Worm (Caenorhabditis elegans) whole organism, young adult: ENCODE results near the gene lgc-52.

Experiments
- B0019.2 ChIP-seq: fragments of 200-800 bp; sonication (Bioruptor generic); conservative IDR thresholded peaks from 2 replicates; pipeline ENCODE4 v1.3.6; 2022; ENCODE audit warnings: missing genetic modification reagents, missing genetic modification characterization, missing compliant biosample characterization
- B0261.1 ChIP-seq: sonication (generic microtip); optimal IDR thresholded peaks from 2 replicates; lab custom pipeline; 2016; ENCODE audit warnings: mild to moderate bottlenecking, missing genetic modification characterization, moderate library complexity, missing compliant biosample characterization
- C17E4.6 ChIP-seq: fragments of 200-800 bp; sonication (Bioruptor generic); IDR thresholded peaks from 2 replicates; pipeline ENCODE4 v1.3.6; 2022; ENCODE audit warnings: missing genetic modification reagents, missing genetic modification characterization, missing compliant biosample characterization
- F23B12.7 ChIP-seq: sonication (generic microtip); optimal IDR thresholded peaks from 2 replicates; lab custom pipeline; 2017; ENCODE audit warnings: missing genetic modification characterization, mild to moderate bottlenecking, missing compliant biosample characterization, antibody characterized with exemption, moderate library complexity; ENCODE audit not compliant: insufficient read depth
- F39B2.1 ChIP-seq: fragments of 200-800 bp; sonication (Bioruptor generic); IDR thresholded peaks from 2 replicates; pipeline ENCODE4 v1.3.6; 2022; ENCODE audit warnings: missing genetic modification reagents, missing genetic modification characterization, missing compliant biosample characterization
- T07F8.4 ChIP-seq: sonication (generic microtip); optimal IDR thresholded peaks from 2 replicates; lab custom pipeline; 2016; ENCODE audit warnings: mild to moderate bottlenecking, missing genetic modification characterization, moderate library complexity, missing compliant biosample characterization
- ZK185.1 ChIP-seq: sonication (generic microtip); optimal IDR thresholded peaks from 2 replicates; lab custom pipeline; 2016; ENCODE audit warnings: mild to moderate bottlenecking, missing genetic modification characterization, missing compliant biosample characterization; ENCODE audit not compliant: poor library complexity, severe bottlenecking
- ama-1 ChIP-seq, 3 experiments: fragments of 150-350 bp in 1 of 3; sonication (generic microtip) in 2 of 3; optimal IDR thresholded peaks; 2 replicates each; lab custom pipeline; 2014 to 2018; ENCODE audit warnings: missing biosample characterization in 2 of 3, missing genetic modification characterization in 2 of 3, missing genetic modification reagents in 2 of 3
- atf-7 ChIP-seq: sonication (generic microtip); optimal IDR thresholded peaks from 2 replicates; lab custom pipeline; 2017; ENCODE audit warnings: mild to moderate bottlenecking, missing genetic modification characterization, missing compliant biosample characterization
- athp-1 ChIP-seq: sonication (generic microtip); optimal IDR thresholded peaks from 2 replicates; lab custom pipeline; 2017; ENCODE audit warnings: mild to moderate bottlenecking, missing genetic modification characterization, missing compliant biosample characterization
- attf-5 ChIP-seq: fragments of 200-800 bp; sonication (Bioruptor generic); optimal IDR thresholded peaks from 2 replicates; lab custom pipeline; 2018; ENCODE audit warnings: mild to moderate bottlenecking, missing genetic modification characterization, missing compliant biosample characterization
- bed-1 ChIP-seq: fragments of 200-800 bp; sonication (Bioruptor generic); IDR thresholded peaks from 2 replicates; pipeline ENCODE4 v1.3.6; 2022; ENCODE audit warnings: missing genetic modification reagents, missing genetic modification characterization, missing compliant biosample characterization
- cebp-2 ChIP-seq: fragments of 200-800 bp; sonication (Bioruptor generic); IDR thresholded peaks from 2 replicates; pipeline ENCODE4 v1.3.6; 2022; ENCODE audit warnings: missing genetic modification characterization, missing compliant biosample characterization
- ceh-100 ChIP-seq: fragments of 200-800 bp; sonication (Bioruptor generic); IDR thresholded peaks from 2 replicates; pipeline ENCODE4 v1.3.6; 2022; ENCODE audit warnings: missing genetic modification reagents, missing genetic modification characterization, missing compliant biosample characterization
- ceh-91 ChIP-seq: fragments of 200-800 bp; sonication (Bioruptor generic); IDR thresholded peaks from 2 replicates; pipeline ENCODE4 v1.3.6; 2022; ENCODE audit warnings: missing genetic modification reagents, missing genetic modification characterization, missing compliant biosample characterization
- die-1 ChIP-seq: sonication (generic microtip); optimal IDR thresholded peaks from 2 replicates; lab custom pipeline; 2016; ENCODE audit warnings: missing genotype, mild to moderate bottlenecking, missing genetic modification characterization, missing compliant biosample characterization
- ekl-4 ChIP-seq: fragments of 200-800 bp; sonication (Bioruptor generic); IDR thresholded peaks from 2 replicates; pipeline ENCODE4 v1.3.6; 2022; ENCODE audit warnings: missing genetic modification reagents, missing genetic modification characterization, missing compliant biosample characterization
- gei-17 ChIP-seq: fragments of 200-800 bp; sonication (Bioruptor generic); optimal IDR thresholded peaks from 2 replicates; lab custom pipeline; 2018; ENCODE audit warnings: mild to moderate bottlenecking, missing genetic modification characterization, missing compliant biosample characterization
- him-1 ChIP-seq: sonication (generic microtip); optimal IDR thresholded peaks from 2 replicates; lab custom pipeline; 2016; ENCODE audit warnings: missing genotype, missing genetic modification reagents, missing genetic modification characterization, missing compliant biosample characterization
- hmg-1.2 ChIP-seq: fragments of 200-800 bp; sonication (Bioruptor generic); IDR thresholded peaks from 2 replicates; pipeline ENCODE4 v1.3.6; 2022; ENCODE audit warnings: missing genetic modification reagents, missing genetic modification characterization, missing compliant biosample characterization
- hmg-20 ChIP-seq: fragments of 200-800 bp; sonication (Bioruptor generic); IDR thresholded peaks from 2 replicates; pipeline ENCODE4 v1.3.6; 2022; ENCODE audit warnings: missing genetic modification reagents, missing genetic modification characterization, missing compliant biosample characterization
- hsf-1 ChIP-seq: fragments of 200-800 bp; sonication (Bioruptor generic); IDR thresholded peaks from 2 replicates; pipeline ENCODE4 v1.3.6; 2022; ENCODE audit warnings: missing genetic modification reagents, missing genetic modification characterization, missing compliant biosample characterization
- let-607 ChIP-seq, 2 experiments: fragments of 200-800 bp in 1 of 2; sonication (Bioruptor generic) in 1 of 2; sonication (generic microtip) in 1 of 2; optimal IDR thresholded peaks; 2 replicates each; lab custom pipeline; 2016 to 2018; ENCODE audit warnings: mild to moderate bottlenecking in 2 of 2, missing compliant biosample characterization in 2 of 2, missing genetic modification characterization in 2 of 2, moderate library complexity in 2 of 2, missing genotype in 1 of 2
- lsl-1 ChIP-seq: fragments of 200-800 bp; sonication (Bioruptor generic); optimal IDR thresholded peaks from 2 replicates; lab custom pipeline; 2018; ENCODE audit warnings: mild to moderate bottlenecking, missing genetic modification characterization, moderate library complexity, missing compliant biosample characterization
- lsy-27 ChIP-seq: sonication (generic microtip); optimal IDR thresholded peaks from 2 replicates; lab custom pipeline; 2017; ENCODE audit warnings: missing genetic modification characterization, mild to moderate bottlenecking, missing compliant biosample characterization, antibody characterized with exemption, missing genotype, borderline replicate concordance; ENCODE audit not compliant: insufficient read depth
- madf-6 ChIP-seq: fragments of 200-800 bp; sonication (Bioruptor generic); IDR thresholded peaks from 2 replicates; pipeline ENCODE4 v1.3.6; 2022; ENCODE audit warnings: missing genetic modification reagents, missing genetic modification characterization, missing compliant biosample characterization
- mxl-1 ChIP-seq: sonication (generic microtip); optimal IDR thresholded peaks from 2 replicates; lab custom pipeline; 2016; ENCODE audit warnings: missing genetic modification characterization, missing compliant biosample characterization
- nfyb-1 ChIP-seq: fragments of 200-800 bp; sonication (Bioruptor generic); IDR thresholded peaks from 2 replicates; pipeline ENCODE4 v1.3.6; 2022; ENCODE audit warnings: missing genetic modification reagents, missing genetic modification characterization, missing compliant biosample characterization
- nhr-120 ChIP-seq: fragments of 200-800 bp; sonication (Bioruptor generic); IDR thresholded peaks from 2 replicates; pipeline ENCODE4 v1.3.6; 2022; ENCODE audit warnings: missing genetic modification characterization, missing compliant biosample characterization
- pbrm-1 ChIP-seq: fragments of 200-800 bp; sonication (Bioruptor generic); IDR thresholded peaks from 2 replicates; pipeline ENCODE4 v1.3.6; 2022; ENCODE audit warnings: missing genetic modification reagents, missing genetic modification characterization, missing compliant biosample characterization
- rpc-1 ChIP-seq, 2 experiments: fragments of 150-350 bp in 1 of 2; sonication (generic microtip) in 1 of 2; optimal IDR thresholded peaks; 2 replicates each; lab custom pipeline; 2014 to 2018; ENCODE audit warnings: missing biosample characterization in 1 of 2, missing genetic modification characterization in 1 of 2, missing genetic modification reagents in 1 of 2, missing genotype in 1 of 2
- sdz-38 ChIP-seq: sonication (generic microtip); optimal IDR thresholded peaks from 2 replicates; lab custom pipeline; 2016; ENCODE audit warnings: missing genotype, missing genetic modification characterization, missing compliant biosample characterization
- snpc-1.1 ChIP-seq: sonication (generic microtip); optimal IDR thresholded peaks from 2 replicates; lab custom pipeline; 2017; ENCODE audit warnings: missing genetic modification characterization, mild to moderate bottlenecking, missing compliant biosample characterization, antibody characterized with exemption, moderate library complexity, missing genotype, missing genetic modification reagents; ENCODE audit not compliant: insufficient read depth
- snpc-1.3 ChIP-seq: sonication (generic microtip); optimal IDR thresholded peaks from 2 replicates; lab custom pipeline; 2017; ENCODE audit warnings: missing genetic modification characterization, mild to moderate bottlenecking, missing compliant biosample characterization, antibody characterized with exemption, moderate library complexity, missing genotype, missing genetic modification reagents; ENCODE audit not compliant: insufficient read depth
- snpc-3.4 ChIP-seq: sonication (generic microtip); optimal IDR thresholded peaks from 2 replicates; lab custom pipeline; 2017; ENCODE audit warnings: missing genetic modification characterization, mild to moderate bottlenecking, missing compliant biosample characterization, antibody characterized with exemption, moderate library complexity, missing genotype, missing genetic modification reagents
- snpc-4 ChIP-seq, 5 experiments: fragments of 150-350 bp in 1 of 5; sonication (generic microtip) in 4 of 5; optimal IDR thresholded peaks; 2 replicates each; lab custom pipeline; 2014 to 2018; ENCODE audit warnings: missing genetic modification characterization in 5 of 5, missing biosample characterization in 3 of 5, antibody characterized with exemption in 2 of 5, mild to moderate bottlenecking in 2 of 5, missing compliant biosample characterization in 2 of 5, missing genotype in 2 of 5, moderate library complexity in 2 of 5, missing genetic modification reagents in 1 of 5
- tbp1 ChIP-seq: fragments of 200-800 bp; sonication (Bioruptor generic); optimal IDR thresholded peaks from 2 replicates; lab custom pipeline; 2018; ENCODE audit warnings: mild to moderate bottlenecking, missing genetic modification characterization, missing compliant biosample characterization
- xnd-1 ChIP-seq: sonication (generic microtip); optimal IDR thresholded peaks from 2 replicates; lab custom pipeline; 2016; ENCODE audit warnings: missing genotype, missing genetic modification reagents, missing genetic modification characterization, missing compliant biosample characterization
- zim-3 ChIP-seq: sonication (generic microtip); optimal IDR thresholded peaks from 2 replicates; lab custom pipeline; 2017; ENCODE audit warnings: mild to moderate bottlenecking, missing genetic modification characterization, moderate library complexity, missing compliant biosample characterization
- ztf-18 ChIP-seq: sonication (generic microtip); optimal IDR thresholded peaks from 2 replicates; lab custom pipeline; 2016; ENCODE audit warnings: missing genotype, mild to moderate bottlenecking, missing genetic modification characterization, missing compliant biosample characterization
- ztf-3 ChIP-seq: fragments of 200-800 bp; sonication (Bioruptor generic); optimal IDR thresholded peaks from 2 replicates; lab custom pipeline; 2018; ENCODE audit warnings: mild to moderate bottlenecking, missing genetic modification characterization, missing compliant biosample characterization

Gene lgc-52

DNA sequence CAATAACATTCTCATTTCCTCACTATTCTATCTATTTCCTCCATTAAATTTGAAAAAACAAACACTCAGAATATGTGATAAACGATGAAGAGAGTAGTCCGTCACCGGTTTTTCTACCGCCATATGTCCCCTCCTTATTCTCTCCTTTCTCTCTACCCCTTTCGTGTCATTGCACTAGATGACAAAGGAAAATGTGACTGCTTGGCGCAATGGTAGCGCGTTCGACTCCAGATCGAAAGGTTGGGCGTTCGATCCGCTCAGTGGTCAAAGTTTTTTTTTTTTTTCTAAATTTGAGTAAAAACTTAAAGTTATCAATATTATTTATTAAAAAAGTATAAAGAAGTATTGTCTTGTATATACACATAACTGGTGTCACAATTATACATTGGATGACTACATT lies 53.6 kb downstream of the lgc-52 start (continued):
- TF ChIP-seq hmg-20 (GFP tag; lab: Robert Waterston, UW), result no peak
- TF ChIP-seq snpc-3.4, result peak; percentile 35
- TF ChIP-seq snpc-1.1 (tag; lab: Kevin White, UChicago), result peak; percentile 9
- peak; percentile 59; the same call in 1 of the 2 replicates for TF ChIP-seq pbrm-1 (GFP tag; lab: Robert Waterston, UW)
- peak; percentile 74 for TF ChIP-seq hmg-1.2
- TF ChIP-seq die-1 (tag; lab: Kevin White, UChicago), result peak; percentile 74
- peak; percentile 75 for TF ChIP-seq hsf-1
- TF ChIP-seq tbp1 (GFP tag; lab: Kevin White, UChicago), result peak; percentile 98
- TF ChIP-seq him-1 (tag; lab: Kevin White, UChicago), result peak; percentile 61
- TF ChIP-seq ama-1 (optimal IDR thresholded peaks at IDR 0.05; lab: Kevin White, UChicago), result no peak
- TF ChIP-seq ama-1 (GFP tag; optimal IDR thresholded peaks at IDR 0.05; lab: Kevin White, UChicago), result peak; percentile 20 to 46
- peak; percentile 42 for TF ChIP-seq lsy-27 (tag; lab: Kevin White, UChicago)
- TF ChIP-seq ceh-91 (GFP tag; lab: Robert Waterston, UW), result no peak
- no peak for TF ChIP-seq B0019.2
- TF ChIP-seq let-607 (tag; optimal IDR thresholded peaks at IDR 0.05; lab: Kevin White, UChicago), result peak in 1 of 2 experiments; percentile 1
- no peak for TF ChIP-seq madf-6 (GFP tag; lab: Robert Waterston, UW)
- TF ChIP-seq ZK185.1 (tag; lab: Kevin White, UChicago), result peak; percentile 63
- TF ChIP-seq sdz-38 (tag; lab: Kevin White, UChicago), result no peak
- peak; percentile 85 for TF ChIP-seq B0261.1 (tag; lab: Kevin White, UChicago)
- peak; percentile 75 for TF ChIP-seq snpc-1.3 (tag; lab: Kevin White, UChicago)
- peak; percentile 22 for TF ChIP-seq attf-5 (GFP tag; lab: Kevin White, UChicago)
- TF ChIP-seq ceh-100 (GFP tag; lab: Robert Waterston, UW), result no peak
- TF ChIP-seq C17E4.6 (GFP tag; lab: Robert Waterston, UW), result no peak
- TF ChIP-seq F23B12.7 (tag; lab: Kevin White, UChicago), result peak; percentile 78
- TF ChIP-seq ztf-18 (tag; lab: Kevin White, UChicago), result peak; percentile 76
- 0 out of 2 replicates have a peak, but pooled peaks have one; percentile 60 for TF ChIP-seq cebp-2 (GFP tag; lab: Robert Waterston, UW)
- no peak for TF ChIP-seq ztf-3 (GFP tag; lab: Kevin White, UChicago)
- no peak for TF ChIP-seq nhr-120 (GFP tag; lab: Robert Waterston, UW)
- peak; percentile 75 for TF ChIP-seq rpc-1 (optimal IDR thresholded peaks at IDR 0.05; lab: Kevin White, UChicago)
- peak; percentile 88 for TF ChIP-seq rpc-1 (tag; optimal IDR thresholded peaks at IDR 0.05; lab: Kevin White, UChicago)
- peak; percentile 89 for TF ChIP-seq snpc-4 (GFP tag; optimal IDR thresholded peaks at IDR 0.05; lab: Kevin White, UChicago)
- TF ChIP-seq snpc-4 (tag; optimal IDR thresholded peaks at IDR 0.05; lab: Kevin White, UChicago), result peak; percentile 34 to 97 (median 92)
- no peak for TF ChIP-seq ekl-4 (GFP tag; lab: Robert Waterston, UW)
- TF ChIP-seq gei-17 (GFP tag; lab: Kevin White, UChicago), result no peak
- peak; percentile 54 for TF ChIP-seq mxl-1
- TF ChIP-seq T07F8.4 (tag; lab: Kevin White, UChicago), result peak; percentile 34

DNA sequence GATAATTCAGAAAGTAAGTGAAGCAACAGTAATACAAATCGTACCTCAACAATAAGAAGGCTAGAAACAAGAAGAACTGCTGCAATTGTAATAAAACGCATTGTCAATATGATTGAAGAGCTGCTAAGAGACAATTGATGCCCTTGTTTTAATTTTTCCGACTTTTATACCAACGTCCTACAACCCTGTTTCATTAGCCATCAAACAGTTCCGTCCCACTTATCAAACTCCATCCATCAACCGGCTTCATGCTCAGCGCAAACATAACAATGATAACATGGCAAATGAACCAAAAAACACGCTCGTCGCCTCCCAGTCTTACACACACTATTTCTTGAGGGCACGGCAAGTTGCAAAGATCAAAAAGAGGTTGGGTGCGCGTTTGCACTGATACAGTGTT lies 55.2 kb downstream of the lgc-52 start, which contains the start of gene pqn-90:
TSS of gene pqn-90 (minus strand) at position 101 of the 400 bp plus-strand sequence.
- no peak for TF ChIP-seq xnd-1
- TF ChIP-seq athp-1 (tag; lab: Kevin White, UChicago), result no peak
- TF ChIP-seq atf-7 (tag; lab: Kevin White, UChicago), result no peak
- no peak for TF ChIP-seq bed-1
- TF ChIP-seq nfyb-1 (GFP tag; lab: Robert Waterston, UW), result no peak
- TF ChIP-seq rpc-1 (optimal IDR thresholded peaks at IDR 0.05; lab: Kevin White, UChicago), result no peak
- no peak for TF ChIP-seq rpc-1 (tag; optimal IDR thresholded peaks at IDR 0.05; lab: Kevin White, UChicago)
- no peak for TF ChIP-seq F39B2.1 (GFP tag; lab: Robert Waterston, UW)
- no peak for TF ChIP-seq lsl-1 (GFP tag; lab: Kevin White, UChicago)
- no peak for TF ChIP-seq zim-3 (tag; lab: Kevin White, UChicago)
- TF ChIP-seq, all 124 proteins: peak for 0
